Worm (Caenorhabditis elegans): Measurements from ENCODE around the gene cyp-33C5.

cyp-33C5 gene

DNA sequence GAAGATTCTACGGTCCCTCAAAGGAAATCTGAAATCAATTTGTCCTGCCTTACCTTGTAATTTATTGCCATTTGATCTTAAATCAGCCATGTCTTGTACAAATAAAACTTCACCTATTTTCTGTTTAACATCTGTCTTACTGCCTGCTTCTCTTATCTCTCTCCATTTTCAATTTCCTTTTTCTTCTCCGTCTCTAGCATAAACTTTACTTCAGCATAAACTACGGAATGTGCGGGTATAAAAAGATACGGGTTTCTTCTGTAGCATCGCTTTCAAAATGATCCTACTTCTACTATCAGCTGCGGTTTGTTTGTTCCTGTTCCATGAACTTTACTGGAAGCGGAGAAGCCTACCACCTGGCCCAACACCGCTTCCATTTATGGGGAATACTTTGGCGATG lies at the start of gene cyp-33C5:
Gene cyp-33C5, plus strand, starts transcription at position 254 of the 400 bp plus-strand sequence.
- peak; percentile 80; the same call in 1 of the 2 replicates for TF ChIP-seq hmg-1.2 (GFP tag; IDR thresholded peaks at IDR 0.05)
- no peak for TF ChIP-seq dox-1 (GFP tag; IDR thresholded peaks at IDR 0.05)
- TF ChIP-seq mxl-1 (tag; optimal IDR thresholded peaks at IDR 0.05): no peak
- no peak for TF ChIP-seq hsf-1 (GFP tag; IDR thresholded peaks at IDR 0.05)
- TF ChIP-seq B0336.3 (GFP tag; IDR thresholded peaks at IDR 0.05): no peak
- no peak for TF ChIP-seq attf-5 (GFP tag; optimal IDR thresholded peaks at IDR 0.05)
- TF ChIP-seq nhr-80 (tag; optimal IDR thresholded peaks at IDR 0.05): peak; percentile 4
- TF ChIP-seq sdz-38 (tag; optimal IDR thresholded peaks at IDR 0.05): no peak
- TF ChIP-seq snpc-4 (GFP tag; optimal IDR thresholded peaks at IDR 0.05): no peak
- TF ChIP-seq snpc-4 (tag; optimal IDR thresholded peaks at IDR 0.05): no peak
- no peak for TF ChIP-seq lin-54 (GFP tag; optimal IDR thresholded peaks at IDR 0.05)
- no peak for TF ChIP-seq zfh-2 (GFP tag; conservative IDR thresholded peaks at IDR 0.05)

DNA sequence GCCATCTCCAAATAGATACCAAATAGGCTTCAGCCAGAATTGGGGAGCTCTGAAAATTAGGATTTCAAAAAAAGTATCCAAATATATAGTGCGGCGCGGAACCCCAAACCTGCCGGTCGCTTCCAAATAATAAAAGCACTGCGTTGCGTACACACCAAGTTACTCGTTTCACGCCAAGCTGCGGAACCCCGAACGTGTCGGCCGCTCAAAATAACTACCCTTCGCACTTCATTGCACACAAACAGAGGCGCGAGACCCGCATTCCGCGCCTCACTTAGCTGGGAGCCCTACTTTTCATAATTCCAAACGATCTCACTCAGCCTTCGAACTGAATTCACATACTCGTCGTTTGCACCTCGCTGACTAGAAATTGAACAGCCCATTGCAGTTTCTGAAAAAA lies 45.2 kb upstream of the cyp-33C5 start:
- no peak for TF ChIP-seq C17E4.6 (GFP tag; IDR thresholded peaks at IDR 0.05)
- no peak for TF ChIP-seq hlh-26 (GFP tag; conservative IDR thresholded peaks at IDR 0.05)
- no peak for TF ChIP-seq ztf-25 (GFP tag; IDR thresholded peaks at IDR 0.05)
- no peak for TF ChIP-seq Y79H2A.3 (GFP tag; conservative IDR thresholded peaks at IDR 0.05)
- no peak for TF ChIP-seq F10E7.11 (tag; optimal IDR thresholded peaks at IDR 0.05)
- TF ChIP-seq B0035.1 (tag; optimal IDR thresholded peaks at IDR 0.05): no peak
- TF ChIP-seq sdz-38 (tag; optimal IDR thresholded peaks at IDR 0.05): no peak
- TF ChIP-seq F33H1.4 (GFP tag; IDR thresholded peaks at IDR 0.05): no peak
- no peak for TF ChIP-seq lin-26 (GFP tag; IDR thresholded peaks at IDR 0.05)
- no peak for TF ChIP-seq madf-6 (GFP tag; IDR thresholded peaks at IDR 0.05)
- no peak for TF ChIP-seq Y53G8AR.9 (GFP tag; conservative IDR thresholded peaks at IDR 0.05)
- peak; percentile 37 for TF ChIP-seq snpc-1.1 (tag; optimal IDR thresholded peaks at IDR 0.05; ENCODE audit: insufficient read depth)
- TF ChIP-seq zim-3 (tag; optimal IDR thresholded peaks at IDR 0.05): no peak
- TF ChIP-seq B0019.2 (GFP tag; conservative IDR thresholded peaks at IDR 0.05): no peak
- TF ChIP-seq snpc-4 (GFP tag; optimal IDR thresholded peaks at IDR 0.05): no peak
- peak in 2 of 4 experiments; percentile 81 to 90 for TF ChIP-seq snpc-4 (tag; optimal IDR thresholded peaks at IDR 0.05)
- TF ChIP-seq F22D6.2 (tag; optimal IDR thresholded peaks at IDR 0.05): no peak
- no peak for TF ChIP-seq tbp1 (GFP tag; optimal IDR thresholded peaks at IDR 0.05)
- no peak for TF ChIP-seq D2030.7 (GFP tag; IDR thresholded peaks at IDR 0.05)
- no peak for TF ChIP-seq sptf-2 (GFP tag; optimal IDR thresholded peaks at IDR 0.05)
- no peak for TF ChIP-seq lsl-1 (GFP tag; optimal IDR thresholded peaks at IDR 0.05)
- no peak for TF ChIP-seq ceh-58 (GFP tag; IDR thresholded peaks at IDR 0.05)
- TF ChIP-seq efl-1 (GFP tag; optimal IDR thresholded peaks at IDR 0.05): no peak
- no peak for TF ChIP-seq hmg-1.2 (GFP tag; IDR thresholded peaks at IDR 0.05)
- no peak for TF ChIP-seq madf-10 (tag; optimal IDR thresholded peaks at IDR 0.05)
- TF ChIP-seq F37B4.10 (GFP tag; IDR thresholded peaks at IDR 0.05): 0 out of 2 replicates have a peak, but pooled peaks have one; percentile 72
- TF ChIP-seq lag-1 (GFP tag; IDR thresholded peaks at IDR 0.05): no peak
- TF ChIP-seq Y53F4B.3 (GFP tag; IDR thresholded peaks at IDR 0.05): no peak
- TF ChIP-seq ets-4 (GFP tag; optimal IDR thresholded peaks at IDR 0.05): no peak
- TF ChIP-seq mxl-1 (tag; optimal IDR thresholded peaks at IDR 0.05): no peak
- TF ChIP-seq nhr-179 (tag; optimal IDR thresholded peaks at IDR 0.05): no peak
- TF ChIP-seq rcor-1 (GFP tag; IDR thresholded peaks at IDR 0.05): no peak
- no peak for TF ChIP-seq tlf-1 (GFP tag; optimal IDR thresholded peaks at IDR 0.05)
- no peak for TF ChIP-seq nhr-27 (tag; optimal IDR thresholded peaks at IDR 0.05)
- TF ChIP-seq nfyb-1 (GFP tag; IDR thresholded peaks at IDR 0.05): 0 out of 2 replicates have a peak, but pooled peaks have one; percentile 39
- no peak for TF ChIP-seq sea-2 (GFP tag; IDR thresholded peaks at IDR 0.05)
- no peak for TF ChIP-seq chd-7 (tag; optimal IDR thresholded peaks at IDR 0.05)
- 0 out of 2 replicates have a peak, but pooled peaks have one; percentile 12 for TF ChIP-seq zfh-2 (GFP tag; conservative IDR thresholded peaks at IDR 0.05)
- no peak for TF ChIP-seq snpc-3.4 (tag; optimal IDR thresholded peaks at IDR 0.05)
- TF ChIP-seq ekl-4 (GFP tag; IDR thresholded peaks at IDR 0.05): no peak
- no peak for TF ChIP-seq attf-6 (GFP tag; IDR thresholded peaks at IDR 0.05)
- no peak for TF ChIP-seq egrh-3 (GFP tag; IDR thresholded peaks at IDR 0.05)

All from whole organism, young adult.